Fruit fly (Drosophila melanogaster): ENCODE results near the gene hiw.

hiw gene

dm6 chrX:15078394-15078793 lies 15.2 kb upstream of the hiw start (continued):
- TF ChIP-seq Meics (GFP tag; optimal IDR thresholded peaks at IDR 0.05) (peak; percentile 55), Pdp1 (GFP tag; optimal IDR thresholded peaks at IDR 0.05) (peak in 1 of 2 experiments; percentile 84), gro (GFP tag; optimal IDR thresholded peaks at IDR 0.05) (peak; percentile 4), CG4707 (GFP tag; optimal IDR thresholded peaks at IDR 0.05) (peak; percentile 28), lab (GFP tag; optimal IDR thresholded peaks at IDR 0.05) (peak; percentile 29), CG2202 (tag; optimal IDR thresholded peaks at IDR 0.05) (peak; percentile 24), ac (GFP tag; optimal IDR thresholded peaks at IDR 0.05) (no peak), Sox100B (GFP tag; optimal IDR thresholded peaks at IDR 0.05) (peak; percentile 35), CG15601 (tag; optimal IDR thresholded peaks at IDR 0.05) (peak; percentile 71), Eip74EF (GFP tag; optimal IDR thresholded peaks at IDR 0.05) (peak in 1 of 2 experiments; percentile 16), CG17385 (GFP tag; optimal IDR thresholded peaks at IDR 0.05) (peak; percentile 39), CG13424 (tag; optimal IDR thresholded peaks at IDR 0.05) (peak; percentile 42), Fer1 (GFP tag; optimal IDR thresholded peaks at IDR 0.05) (peak; percentile 21), grn (GFP tag; optimal IDR thresholded peaks at IDR 0.05) (peak; percentile 94), CG6791 (GFP tag; IDR thresholded peaks at IDR 0.05; ENCODE audit: partially characterized antibody) (no peak), nerfin-1 (tag; optimal IDR thresholded peaks at IDR 0.05) (peak; percentile 12), CrebB (tag; optimal IDR thresholded peaks at IDR 0.05) (peak; percentile 13), unpg (GFP tag; optimal IDR thresholded peaks at IDR 0.05) (peak; percentile 13), sd (tag; optimal IDR thresholded peaks at IDR 0.05) (peak; percentile 35), CG2875 (GFP tag; optimal IDR thresholded peaks at IDR 0.05) (peak; percentile 38), CG30403 (GFP tag; optimal IDR thresholded peaks at IDR 0.05) (no peak), CG33557 (GFP tag; optimal IDR thresholded peaks at IDR 0.05) (peak; percentile 47), Med (GFP tag) (peak; percentile 24), sug (tag; optimal IDR thresholded peaks at IDR 0.05) (peak; percentile 51), CG13624 (GFP tag; optimal IDR thresholded peaks at IDR 0.05) (peak; percentile 22), hkb (optimal IDR thresholded peaks at IDR 0.05) (no peak), hkb (GFP tag; IDR thresholded peaks at IDR 0.05) (peak; percentile 42; the same call in 1 of the 2 replicates), pfk (GFP tag; optimal IDR thresholded peaks at IDR 0.05) (peak; percentile 18), da (GFP tag; optimal IDR thresholded peaks at IDR 0.05) (no peak), CG34376 (GFP tag; optimal IDR thresholded peaks at IDR 0.05) (peak; percentile 74), CG5180 (GFP tag; optimal IDR thresholded peaks at IDR 0.05) (peak; percentile 47), CG18599 (GFP tag; optimal IDR thresholded peaks at IDR 0.05) (peak; percentile 9), CG11696 (GFP tag; IDR thresholded peaks at IDR 0.05) (no peak), CG14710 (tag; optimal IDR thresholded peaks at IDR 0.05) (peak; percentile 9), CG4328 (GFP tag; optimal IDR thresholded peaks at IDR 0.05) (peak; percentile 34), gcm (GFP tag; optimal IDR thresholded peaks at IDR 0.05) (peak; percentile 8), run (tag; optimal IDR thresholded peaks at IDR 0.05) (peak; percentile 84), tin (GFP tag; optimal IDR thresholded peaks at IDR 0.05) (no peak), CG12071 (GFP tag; optimal IDR thresholded peaks at IDR 0.05) (no peak), CG6254 (GFP tag; optimal IDR thresholded peaks at IDR 0.05) (peak; percentile 47), CG10209 (GFP tag; optimal IDR thresholded peaks at IDR 0.05) (peak; percentile 14), CG2678 (tag; optimal IDR thresholded peaks at IDR 0.05) (peak; percentile 32), mirr (GFP tag; optimal IDR thresholded peaks at IDR 0.05) (peak; percentile 92), dpn (GFP tag; optimal IDR thresholded peaks at IDR 0.05) (no peak), CG7745 (tag; optimal IDR thresholded peaks at IDR 0.05) (peak; percentile 55), gce (GFP tag; IDR thresholded peaks at IDR 0.05) (peak; percentile 14; the same call in 1 of the 3 replicates), MTF-1 (GFP tag; optimal IDR thresholded peaks at IDR 0.05; ENCODE audit: borderline replicate concordance) (peak; percentile 48), bsh (GFP tag; optimal IDR thresholded peaks at IDR 0.05) (peak in 1 of 2 experiments; percentile 32)
